Fruit fly (Drosophila melanogaster): ENCODE results near the gene CG6431.

The CG6431 gene

DNA sequence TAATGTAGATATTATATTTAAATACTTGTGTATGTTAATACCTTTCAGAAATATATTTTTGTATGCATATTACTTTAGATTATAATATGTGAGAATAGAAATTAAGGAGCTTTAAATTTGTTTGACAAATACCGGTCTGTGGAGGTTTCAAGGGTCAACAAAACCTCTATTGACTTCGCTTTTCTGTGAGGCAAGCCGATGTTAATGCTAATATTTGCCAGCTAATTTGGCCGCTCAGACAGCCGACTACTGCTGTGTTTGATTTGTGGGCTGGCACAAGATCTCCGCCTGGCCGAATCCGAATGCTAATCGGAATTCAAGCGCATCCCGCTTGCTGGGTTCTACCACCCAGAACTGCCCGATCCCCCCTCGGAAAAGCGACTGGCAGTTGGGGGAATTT lies 30.6 kb downstream of the CG6431 start:
- TF ChIP-seq woc (GFP tag; optimal IDR thresholded peaks at IDR 0.05): no peak
- TF ChIP-seq GATAd (GFP tag; optimal IDR thresholded peaks at IDR 0.05): no peak
- TF ChIP-seq ey (GFP tag; optimal IDR thresholded peaks at IDR 0.05): no peak
- no peak for TF ChIP-seq Hr78 (GFP tag; optimal IDR thresholded peaks at IDR 0.05)
- no peak for TF ChIP-seq Abd-B (GFP tag; optimal IDR thresholded peaks at IDR 0.05)

DNA sequence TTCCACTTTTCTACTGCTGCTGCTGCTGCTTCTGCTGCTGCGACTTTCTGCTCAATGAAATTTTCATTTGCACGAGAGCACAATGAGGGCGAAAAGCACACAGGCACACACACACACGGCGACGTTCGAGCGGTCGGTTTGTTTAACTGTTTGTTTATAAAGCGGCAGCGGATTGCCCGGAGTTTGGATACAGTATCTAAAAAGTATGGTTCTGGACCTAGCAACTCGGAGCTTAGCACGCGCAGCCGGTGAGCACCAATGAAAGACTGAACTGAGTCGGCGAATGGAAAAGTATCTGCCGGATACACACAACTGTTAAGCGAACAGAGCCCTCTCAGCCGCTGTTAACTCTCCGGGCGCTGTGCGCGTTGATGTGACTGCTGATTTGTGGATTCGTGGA lies 32.0 kb downstream of the CG6431 start, which contains the start of gene CG17124:
TSS of gene CG17124 (minus strand) at position 277 of the 400 bp plus-strand sequence.
- TF ChIP-seq br (GFP tag; optimal IDR thresholded peaks at IDR 0.05) (no peak), Hr83 (GFP tag; optimal IDR thresholded peaks at IDR 0.05; ENCODE audit: poor library complexity, severe bottlenecking) (no peak), rgr (GFP tag; optimal IDR thresholded peaks at IDR 0.05) (peak; percentile 48), psq (GFP tag; optimal IDR thresholded peaks at IDR 0.05) (no peak), Rel (GFP tag; optimal IDR thresholded peaks at IDR 0.05) (no peak), Rel (tag; optimal IDR thresholded peaks at IDR 0.05) (peak; percentile 22), dmrt93B (GFP tag; optimal IDR thresholded peaks at IDR 0.05) (no peak), h (GFP tag; optimal IDR thresholded peaks at IDR 0.05) (peak; percentile 15), HLH106 (tag; optimal IDR thresholded peaks at IDR 0.05) (peak; percentile 7), Myc (optimal IDR thresholded peaks at IDR 0.05) (no peak), Dif (GFP tag; optimal IDR thresholded peaks at IDR 0.05; ENCODE audit: partially characterized antibody) (peak; percentile 55), foxo (GFP tag; optimal IDR thresholded peaks at IDR 0.05) (peak in 1 of 2 experiments; percentile 26), Sp1 (GFP tag; optimal IDR thresholded peaks at IDR 0.05) (peak; percentile 7)

DNA sequence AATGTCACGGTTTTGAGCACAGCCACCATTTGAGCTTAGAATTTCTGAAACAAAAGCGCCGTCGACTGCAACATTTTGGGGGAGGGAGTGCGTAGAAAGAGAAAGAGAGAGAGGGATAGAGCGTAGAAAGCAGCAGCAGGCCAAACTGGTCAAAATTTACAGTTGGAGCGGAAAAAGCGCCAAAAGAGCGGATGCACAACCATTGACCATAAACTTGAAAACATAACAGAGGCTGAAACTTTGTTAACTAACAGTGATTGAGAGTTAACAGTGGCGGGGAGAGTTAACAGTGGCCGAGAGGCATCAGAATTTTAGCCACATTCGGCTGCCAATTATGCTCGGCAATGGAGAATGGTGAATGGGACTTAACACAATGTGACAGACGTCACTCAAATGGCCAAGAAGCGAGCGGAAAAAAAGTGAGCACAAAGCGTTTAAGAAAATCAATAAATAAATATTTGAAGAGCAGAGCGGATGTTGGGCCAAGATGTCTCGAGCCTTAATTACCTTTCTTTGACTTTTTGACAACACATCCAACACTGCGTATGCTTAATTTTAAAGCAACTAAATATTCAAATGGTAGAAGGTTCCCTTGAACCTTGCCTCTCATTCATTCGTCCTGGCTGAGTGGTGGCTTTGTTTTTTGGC lies 33.2 kb downstream of the CG6431 start:
- TF ChIP-seq tai (GFP tag; optimal IDR thresholded peaks at IDR 0.05) (no peak), CG9705 (GFP tag; optimal IDR thresholded peaks at IDR 0.05) (no peak), Rel (GFP tag; optimal IDR thresholded peaks at IDR 0.05) (no peak), Rel (tag; optimal IDR thresholded peaks at IDR 0.05) (no peak), HLH106 (tag; optimal IDR thresholded peaks at IDR 0.05) (no peak), sv (GFP tag; optimal IDR thresholded peaks at IDR 0.05) (no peak), dl (GFP tag; optimal IDR thresholded peaks at IDR 0.05; ENCODE audit: insufficient read depth in 1 of 2, partially characterized antibody in 2 of 2) (peak in 1 of 2 experiments; percentile 38)

DNA sequence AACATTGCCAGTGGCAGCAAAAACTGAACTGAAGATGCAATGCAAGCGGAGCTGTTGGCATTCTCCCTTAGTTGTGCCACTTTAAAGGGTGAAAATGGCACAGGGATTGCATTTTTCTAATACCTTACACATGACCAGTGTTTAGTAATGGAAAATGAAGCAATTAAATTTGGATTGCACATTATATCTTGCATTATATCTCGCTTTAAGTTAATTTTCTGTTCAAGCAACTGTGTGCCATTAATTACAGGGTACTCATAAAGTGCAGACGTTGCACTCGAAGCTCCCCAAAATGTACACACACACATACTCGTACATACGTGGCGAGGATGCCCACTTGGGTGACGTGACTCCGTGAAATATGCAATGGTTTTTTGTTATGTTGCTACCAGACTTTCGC lies 35.6 kb downstream of the CG6431 start:
- no peak for TF ChIP-seq Hr83 (GFP tag; optimal IDR thresholded peaks at IDR 0.05; ENCODE audit: poor library complexity, severe bottlenecking)
- TF ChIP-seq rgr (GFP tag; optimal IDR thresholded peaks at IDR 0.05): no peak
- TF ChIP-seq Dif (GFP tag; optimal IDR thresholded peaks at IDR 0.05; ENCODE audit: partially characterized antibody): no peak
- TF ChIP-seq CG9705 (GFP tag; optimal IDR thresholded peaks at IDR 0.05): no peak
- no peak for TF ChIP-seq usp (GFP tag; optimal IDR thresholded peaks at IDR 0.05)
- TF ChIP-seq Mio (GFP tag; optimal IDR thresholded peaks at IDR 0.05): no peak
- no peak for TF ChIP-seq dmrt93B (GFP tag; optimal IDR thresholded peaks at IDR 0.05)
- no peak for TF ChIP-seq HLH106 (tag; optimal IDR thresholded peaks at IDR 0.05)
- peak; percentile 16 for TF ChIP-seq OdsH (GFP tag; optimal IDR thresholded peaks at IDR 0.05)
- no peak for TF ChIP-seq dl (GFP tag; optimal IDR thresholded peaks at IDR 0.05; ENCODE audit: insufficient read depth in 1 of 2, partially characterized antibody in 2 of 2)
- TF ChIP-seq br (GFP tag; optimal IDR thresholded peaks at IDR 0.05): no peak
- TF ChIP-seq pan (optimal IDR thresholded peaks at IDR 0.05): no peak
- no peak for TF ChIP-seq Dfd (GFP tag; optimal IDR thresholded peaks at IDR 0.05)
- TF ChIP-seq fru (GFP tag; optimal IDR thresholded peaks at IDR 0.05): no peak
- no peak for TF ChIP-seq Myc (optimal IDR thresholded peaks at IDR 0.05)
- TF ChIP-seq N (GFP tag; optimal IDR thresholded peaks at IDR 0.05): no peak
- TF ChIP-seq Abd-B (GFP tag; optimal IDR thresholded peaks at IDR 0.05): no peak
- TF ChIP-seq Rel (GFP tag; optimal IDR thresholded peaks at IDR 0.05): no peak
- TF ChIP-seq Rel (tag; optimal IDR thresholded peaks at IDR 0.05): no peak
- no peak for TF ChIP-seq Sp1 (GFP tag; optimal IDR thresholded peaks at IDR 0.05)
- TF ChIP-seq lola (GFP tag; optimal IDR thresholded peaks at IDR 0.05): no peak
- TF ChIP-seq foxo (GFP tag; optimal IDR thresholded peaks at IDR 0.05): peak in 1 of 2 experiments; percentile 50
- TF ChIP-seq CG32264 (GFP tag; optimal IDR thresholded peaks at IDR 0.05): no peak
- TF ChIP-seq sv (GFP tag; optimal IDR thresholded peaks at IDR 0.05): no peak
- TF ChIP-seq psq (GFP tag; optimal IDR thresholded peaks at IDR 0.05): no peak
- TF ChIP-seq Hr78 (GFP tag; optimal IDR thresholded peaks at IDR 0.05): no peak
- TF ChIP-seq tai (GFP tag; optimal IDR thresholded peaks at IDR 0.05): no peak
- TF ChIP-seq GATAd (GFP tag; optimal IDR thresholded peaks at IDR 0.05): no peak
- no peak for TF ChIP-seq jim (GFP tag; optimal IDR thresholded peaks at IDR 0.05)
- no peak for TF ChIP-seq sage (GFP tag; optimal IDR thresholded peaks at IDR 0.05)
- peak; percentile 37 for TF ChIP-seq woc (GFP tag; optimal IDR thresholded peaks at IDR 0.05)
- no peak for TF ChIP-seq Hnf4 (GFP tag; optimal IDR thresholded peaks at IDR 0.05)
- TF ChIP-seq Vsx2 (GFP tag; optimal IDR thresholded peaks at IDR 0.05; ENCODE audit: partially characterized antibody): no peak
- TF ChIP-seq brk (GFP tag; optimal IDR thresholded peaks at IDR 0.05): no peak
- TF ChIP-seq CrebA (GFP tag; optimal IDR thresholded peaks at IDR 0.05; ENCODE audit: borderline replicate concordance): no peak
- peak; percentile 21 for TF ChIP-seq h (GFP tag; optimal IDR thresholded peaks at IDR 0.05)
- no peak for TF ChIP-seq Jra (GFP tag; optimal IDR thresholded peaks at IDR 0.05)
- TF ChIP-seq ey (GFP tag; optimal IDR thresholded peaks at IDR 0.05): peak; percentile 26
- TF ChIP-seq dsf (GFP tag; optimal IDR thresholded peaks at IDR 0.05; ENCODE audit: borderline replicate concordance): no peak
